Fruit fly (Drosophila melanogaster): ENCODE data around the gene trus.

DNA sequence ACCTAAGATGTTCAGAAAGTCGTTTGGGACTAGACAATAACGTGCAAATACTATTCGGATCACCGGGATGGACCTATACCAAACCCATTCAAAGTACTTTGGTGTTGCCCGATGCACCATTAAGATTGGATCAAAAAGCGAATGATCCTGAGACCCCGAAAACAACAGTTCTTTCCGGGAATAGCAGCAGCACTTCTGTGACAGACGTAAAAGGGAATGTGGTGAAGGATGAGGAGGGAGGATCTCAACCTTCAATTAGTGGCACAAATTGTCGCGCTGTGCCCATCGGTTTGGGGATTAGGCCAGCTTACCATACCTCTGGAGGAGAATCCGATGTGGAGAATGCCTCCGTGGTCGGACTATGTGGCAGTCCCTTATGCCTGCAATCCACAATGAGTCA lies 8.0 kb upstream of the trus start:
- TF ChIP-seq ovo (GFP tag; optimal IDR thresholded peaks at IDR 0.05) (no peak), tj (GFP tag; optimal IDR thresholded peaks at IDR 0.05) (no peak), Mnt (GFP tag; optimal IDR thresholded peaks at IDR 0.05) (no peak), Clk (GFP tag; optimal IDR thresholded peaks at IDR 0.05) (no peak), CG11617 (GFP tag; optimal IDR thresholded peaks at IDR 0.05) (no peak), cnc (optimal IDR thresholded peaks at IDR 0.05) (no peak), CG12768 (GFP tag; optimal IDR thresholded peaks at IDR 0.05) (no peak), pad (GFP tag; optimal IDR thresholded peaks at IDR 0.05) (no peak), Crg-1 (GFP tag; optimal IDR thresholded peaks at IDR 0.05) (no peak), CG7045 (GFP tag; optimal IDR thresholded peaks at IDR 0.05) (no peak)

All from whole organism, adult.